Fruit fly (Drosophila melanogaster) S2 (cell line): ENCODE measurements around the gene Sac1.

ENCODE experiments used
- CG8478 ChIP-seq: fragments of >200 bp; optimal IDR thresholded peaks from 2 replicates; lab custom pipeline; 2018
- CTCF ChIP-seq, 2 experiments: fragments of >200 bp; optimal IDR thresholded peaks; 2 replicates each; lab custom pipeline; 2018

dm6 chr3L:1265423-1266002 is 17.9 kb downstream of the Sac1 start:
- TF ChIP-seq CG8478 (lab: Kevin White, UChicago) (no peak), CTCF (optimal IDR thresholded peaks at IDR 0.05; lab: Kevin White, UChicago) (no peak)
